Worm (Caenorhabditis elegans) whole organism, L4/young adult: ENCODE results near the gene wdr-5.1.

ENCODE experiments used
- dao-5 ChIP-seq: sonication (generic microtip); optimal IDR thresholded peaks from 2 replicates; lab custom pipeline; 2016; ENCODE audit warnings: missing genotype, missing genetic modification characterization, moderate library complexity, missing compliant biosample characterization
- him-1 ChIP-seq: sonication (generic microtip); optimal IDR thresholded peaks from 2 replicates; lab custom pipeline; 2016; ENCODE audit warnings: missing genotype, missing genetic modification reagents, missing genetic modification characterization, missing compliant biosample characterization

DNA sequence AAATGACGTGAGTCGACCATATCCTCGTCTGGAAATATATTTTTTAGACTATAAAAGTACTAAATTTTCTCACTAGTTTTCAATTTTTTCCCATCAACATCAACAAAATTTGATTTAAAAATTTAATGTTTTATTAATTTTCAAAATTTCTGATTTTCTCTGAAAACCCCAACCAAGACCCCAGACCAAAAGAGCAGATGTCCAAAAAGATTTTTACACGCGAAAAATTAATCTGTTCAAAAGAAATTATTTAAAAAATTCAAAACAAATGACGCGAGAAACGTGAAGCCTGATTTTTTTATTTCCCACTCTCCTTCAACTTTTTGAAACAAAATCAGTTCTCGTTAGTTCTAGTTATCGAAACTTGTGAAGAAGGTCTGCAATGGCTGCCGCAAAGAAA lies 25.4 kb downstream of the wdr-5.1 start, which contains the start of gene F34D10.8:
- TF ChIP-seq him-1 (tag; lab: Kevin White, UChicago), result no peak
- no peak for TF ChIP-seq dao-5 (tag; lab: Kevin White, UChicago)
